Worm (Caenorhabditis elegans) whole organism, L1 larva: ENCODE results near the gene F58F9.8.

Experiments
- aly-2 ChIP-seq: fragments of 150-350 bp; optimal IDR thresholded peaks from 2 replicates; lab custom pipeline; 2014; ENCODE audit warnings: missing biosample characterization, missing genetic modification characterization
- ama-1 ChIP-seq: fragments of 150-350 bp; optimal IDR thresholded peaks from 2 replicates; lab custom pipeline; 2014
- dpl-1 ChIP-seq, 3 experiments: fragments of 150-350 bp in 2 of 3; sonication (generic microtip) in 1 of 3; optimal IDR thresholded peaks; 2 replicates each; lab custom pipeline; 2014 to 2017; ENCODE audit warnings: missing biosample characterization in 3 of 3, missing genetic modification characterization in 3 of 3, missing genetic modification reagents in 3 of 3
- elt-2 ChIP-seq: sonication (generic microtip); optimal IDR thresholded peaks from 2 replicates; lab custom pipeline; 2016; ENCODE audit warnings: missing genetic modification characterization, mild to moderate bottlenecking, inconsistent platforms, missing compliant biosample characterization, missing genetic modification reagents
- elt-3 ChIP-seq, 6 experiments: fragments of 150-350 bp in 1 of 6; sonication (generic microtip); optimal IDR thresholded peaks; 2 replicates each; lab custom pipeline; 2017 to 2018; ENCODE audit warnings: missing biosample characterization in 6 of 6, missing genetic modification characterization in 6 of 6, inconsistent platforms in 1 of 6
- ets-5 ChIP-seq: fragments of 200-800 bp; sonication (Bioruptor generic); IDR thresholded peaks from 2 replicates; pipeline ENCODE4 v1.3.6; 2022; ENCODE audit warnings: missing genetic modification characterization, missing compliant biosample characterization
- lir-3 ChIP-seq: sonication (generic microtip); optimal IDR thresholded peaks from 2 replicates; lab custom pipeline; 2016; ENCODE audit warnings: mild to moderate bottlenecking, missing genetic modification characterization, moderate library complexity, missing compliant biosample characterization; ENCODE audit not compliant: poor library complexity
- mdl-1 ChIP-seq, 2 experiments: fragments of 150-350 bp; optimal IDR thresholded peaks; 2 replicates each; lab custom pipeline; 2014 to 2017; ENCODE audit warnings: missing biosample characterization in 2 of 2, missing genetic modification characterization in 2 of 2, inconsistent platforms in 1 of 2
- mep-1 ChIP-seq: fragments of 150-350 bp; optimal IDR thresholded peaks from 2 replicates; lab custom pipeline; 2014; ENCODE audit warnings: missing biosample characterization, missing genetic modification characterization
- pqm-1 ChIP-seq: sonication (generic microtip); optimal IDR thresholded peaks from 3 replicates; lab custom pipeline; 2017; ENCODE audit warnings: missing biosample characterization, missing genetic modification characterization
- ztf-11 ChIP-seq, 2 experiments: sonication (generic microtip); optimal IDR thresholded peaks; 2 replicates each; lab custom pipeline; 2016 to 2017; ENCODE audit warnings: missing genetic modification characterization in 2 of 2, missing biosample characterization in 1 of 2, missing compliant biosample characterization in 1 of 2

ce11 chrIV:6248486-6248885 is 10.5 kb downstream of the F58F9.8 start, which contains the start of gene acox-3:
- TF ChIP-seq dpl-1 (GFP tag; optimal IDR thresholded peaks at IDR 0.05; lab: Kevin White, UChicago) (peak in 1 of 3 experiments; percentile 5), mdl-1 (tag; optimal IDR thresholded peaks at IDR 0.05; lab: Kevin White, UChicago) (no peak), elt-3 (tag; optimal IDR thresholded peaks at IDR 0.05; lab: Kevin White, UChicago) (peak in 2 of 6 experiments; percentile 54 to 55), pqm-1 (tag; lab: Kevin White, UChicago) (no peak), ztf-11 (tag; optimal IDR thresholded peaks at IDR 0.05; lab: Kevin White, UChicago) (no peak), ets-5 (GFP tag; lab: Robert Waterston, UW) (no peak), elt-2 (tag; lab: Kevin White, UChicago) (peak; percentile 54), mep-1 (tag; lab: Kevin White, UChicago) (no peak), lir-3 (tag; lab: Kevin White, UChicago) (no peak), ama-1 (lab: Kevin White, UChicago) (no peak), aly-2 (tag; lab: Kevin White, UChicago) (no peak)
